Fruit fly (Drosophila melanogaster): ENCODE data around the gene nsl1.

DNA sequence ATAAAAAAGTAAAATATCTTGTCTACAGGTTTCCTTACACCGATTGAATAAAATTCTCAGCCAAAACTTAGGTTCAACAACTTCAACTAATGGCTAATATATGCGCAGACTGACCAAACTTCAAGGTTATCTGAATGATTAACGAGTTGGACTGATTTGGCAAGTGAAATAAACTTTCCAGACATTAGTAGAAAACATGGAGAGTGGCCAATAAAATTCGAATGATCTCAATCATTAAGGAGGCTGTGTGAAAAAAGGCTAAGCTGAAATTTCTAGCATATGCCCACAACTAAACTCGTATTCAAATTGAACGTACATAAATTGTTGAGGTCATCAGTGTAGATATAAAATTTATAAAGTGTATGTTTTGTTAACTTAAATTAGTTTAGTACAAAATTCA is 14.1 kb upstream of the nsl1 start, which contains the start of gene CG5614:
- TF ChIP-seq trem (tag; optimal IDR thresholded peaks at IDR 0.05) (no peak), tup (GFP tag; optimal IDR thresholded peaks at IDR 0.05) (no peak), Fer3 (tag; optimal IDR thresholded peaks at IDR 0.05) (no peak)
